Worm (Caenorhabditis elegans) whole organism, late embryonic: Measurements from ENCODE around the gene grl-14.

Experiments used
- F13H6.1 ChIP-seq: sonication (generic microtip); optimal IDR thresholded peaks from 2 replicates; lab custom pipeline; 2016; ENCODE audit warnings: missing genetic modification characterization, missing compliant biosample characterization
- nhr-11 ChIP-seq: fragments of 150-350 bp; optimal IDR thresholded peaks from 2 replicates; lab custom pipeline; 2014; ENCODE audit warnings: missing biosample characterization, missing genetic modification characterization
- pqm-1 ChIP-seq: sonication (generic microtip); optimal IDR thresholded peaks from 2 replicates; lab custom pipeline; 2016; ENCODE audit warnings: missing genetic modification characterization, missing compliant biosample characterization

DNA sequence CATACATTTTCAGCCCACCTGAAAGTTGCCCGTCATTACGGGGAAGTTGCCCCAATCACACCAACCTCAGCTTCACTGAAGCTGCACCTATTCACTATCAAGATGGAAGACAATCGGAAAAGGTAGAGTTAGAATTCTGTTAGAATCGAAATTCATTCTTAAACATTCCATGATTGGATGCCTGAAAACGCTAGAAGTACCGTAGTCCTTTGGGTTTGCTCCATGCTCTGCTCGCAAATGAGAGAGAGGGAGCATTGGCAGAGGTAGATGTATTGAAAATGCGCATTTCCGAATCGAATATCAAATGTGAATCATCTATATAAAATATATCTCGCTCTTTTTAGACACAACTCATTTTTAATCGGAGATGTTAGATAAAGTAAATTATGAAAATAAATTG is 45.0 kb upstream of the grl-14 start, which contains the start of gene hif-1:
- no peak for TF ChIP-seq nhr-11
- TF ChIP-seq F13H6.1 (tag; lab: Kevin White, UChicago): no peak
- TF ChIP-seq pqm-1: no peak
